Worm (Caenorhabditis elegans) whole organism, mixed stage, embryonic: ENCODE results near the gene dhrr-1.

Source experiments
- M03D4.4 ChIP-seq: sonication (generic microtip); optimal IDR thresholded peaks from 2 replicates; lab custom pipeline; 2017; ENCODE audit warnings: mild to moderate bottlenecking, missing genetic modification characterization, missing compliant biosample characterization
- bed-3 ChIP-seq: fragments of 200-800 bp; sonication (Bioruptor generic); optimal IDR thresholded peaks from 3 replicates; lab custom pipeline; 2018; ENCODE audit warnings: mild to moderate bottlenecking, missing genetic modification characterization, moderate library complexity, missing compliant biosample characterization
- blmp-1 ChIP-seq: fragments of 150-350 bp; optimal IDR thresholded peaks from 2 replicates; lab custom pipeline; 2014; ENCODE audit warnings: missing biosample characterization, missing genetic modification characterization
- ceh-39 ChIP-seq: fragments of 150-350 bp; optimal IDR thresholded peaks from 2 replicates; lab custom pipeline; 2014; ENCODE audit warnings: missing biosample characterization, missing genetic modification characterization
- ceh-43 ChIP-seq: fragments of 200-800 bp; sonication (Bioruptor generic); optimal IDR thresholded peaks from 2 replicates; lab custom pipeline; 2018; ENCODE audit warnings: mild to moderate bottlenecking, missing genetic modification characterization, moderate library complexity, missing compliant biosample characterization
- ceh-83 ChIP-seq: fragments of 200-800 bp; sonication (Bioruptor generic); optimal IDR thresholded peaks from 2 replicates; lab custom pipeline; 2018; ENCODE audit warnings: mild to moderate bottlenecking, missing genetic modification characterization, missing compliant biosample characterization
- ces-1 ChIP-seq: fragments of 150-350 bp; optimal IDR thresholded peaks from 2 replicates; lab custom pipeline; 2014; ENCODE audit warnings: missing biosample characterization, missing genetic modification reagents, missing genetic modification characterization
- cnd-1 ChIP-seq: fragments of 200-800 bp; sonication (Bioruptor generic); optimal IDR thresholded peaks from 2 replicates; lab custom pipeline; 2018; ENCODE audit warnings: mild to moderate bottlenecking, missing genetic modification characterization, missing compliant biosample characterization
- drap-1 ChIP-seq: fragments of 200-800 bp; sonication (Bioruptor generic); optimal IDR thresholded peaks from 3 replicates; lab custom pipeline; 2018; ENCODE audit warnings: mild to moderate bottlenecking, missing genetic modification characterization, missing compliant biosample characterization
- elt-1 ChIP-seq: sonication (generic microtip); optimal IDR thresholded peaks from 2 replicates; lab custom pipeline; 2017; ENCODE audit warnings: missing genetic modification characterization, mild to moderate bottlenecking, missing compliant biosample characterization, antibody characterized with exemption, moderate library complexity, borderline replicate concordance; ENCODE audit not compliant: insufficient read depth
- elt-3 ChIP-seq: fragments of 150-350 bp; optimal IDR thresholded peaks from 2 replicates; lab custom pipeline; 2014; ENCODE audit warnings: missing biosample characterization, missing genetic modification characterization
- flh-1 ChIP-seq: fragments of 200-800 bp; sonication (Bioruptor generic); optimal IDR thresholded peaks from 2 replicates; lab custom pipeline; 2018; ENCODE audit warnings: mild to moderate bottlenecking, missing genetic modification characterization, moderate library complexity, missing compliant biosample characterization
- ham-2 ChIP-seq: fragments of 200-800 bp; sonication (Bioruptor generic); optimal IDR thresholded peaks from 2 replicates; lab custom pipeline; 2018; ENCODE audit warnings: mild to moderate bottlenecking, missing genetic modification characterization, missing compliant biosample characterization
- hlh-1 ChIP-seq: fragments of 150-350 bp; optimal IDR thresholded peaks from 2 replicates; lab custom pipeline; 2014; ENCODE audit warnings: missing biosample characterization, missing genetic modification reagents, missing genetic modification characterization
- lin-13 ChIP-seq: fragments of 150-350 bp; optimal IDR thresholded peaks from 2 replicates; lab custom pipeline; 2014; ENCODE audit warnings: missing biosample characterization, missing genetic modification characterization
- lin-32 ChIP-seq: fragments of 200-800 bp; sonication (Bioruptor generic); optimal IDR thresholded peaks from 2 replicates; lab custom pipeline; 2018; ENCODE audit warnings: mild to moderate bottlenecking, missing genetic modification characterization, missing compliant biosample characterization
- lsy-2 ChIP-seq: fragments of 150-350 bp; optimal IDR thresholded peaks from 2 replicates; lab custom pipeline; 2014; ENCODE audit warnings: missing biosample characterization, missing genetic modification characterization
- mab-5 ChIP-seq: fragments of 150-350 bp; optimal IDR thresholded peaks from 2 replicates; lab custom pipeline; 2014; ENCODE audit warnings: missing biosample characterization, missing genetic modification characterization
- mep-1 ChIP-seq: fragments of 150-350 bp; optimal IDR thresholded peaks from 2 replicates; lab custom pipeline; 2017; ENCODE audit warnings: missing biosample characterization, missing genetic modification reagents, missing genetic modification characterization, inconsistent platforms
- mls-2 ChIP-seq: sonication (generic microtip); optimal IDR thresholded peaks from 2 replicates; lab custom pipeline; 2016; ENCODE audit warnings: mild to moderate bottlenecking, missing genetic modification characterization, moderate library complexity, missing compliant biosample characterization
- nhr-12 ChIP-seq: fragments of 150-350 bp; optimal IDR thresholded peaks from 2 replicates; lab custom pipeline; 2014; ENCODE audit warnings: missing biosample characterization, missing genetic modification characterization
- nhr-2 ChIP-seq: fragments of 150-350 bp; optimal IDR thresholded peaks from 2 replicates; lab custom pipeline; 2014; ENCODE audit warnings: missing biosample characterization, missing genetic modification characterization
- nhr-237 ChIP-seq: fragments of 150-350 bp; optimal IDR thresholded peaks from 2 replicates; lab custom pipeline; 2014; ENCODE audit warnings: missing biosample characterization, missing genetic modification characterization
- nhr-28 ChIP-seq: fragments of 150-350 bp; optimal IDR thresholded peaks from 2 replicates; lab custom pipeline; 2014; ENCODE audit warnings: missing biosample characterization, missing genetic modification characterization
- nhr-76 ChIP-seq: sonication (generic microtip); optimal IDR thresholded peaks from 2 replicates; lab custom pipeline; 2017; ENCODE audit warnings: missing biosample characterization, missing genetic modification characterization
- pha-4 ChIP-seq: fragments of 150-350 bp; optimal IDR thresholded peaks from 2 replicates; lab custom pipeline; 2018; ENCODE audit warnings: missing biosample characterization, missing genetic modification reagents, missing genetic modification characterization
- sem-2 ChIP-seq: fragments of 200-800 bp; sonication (Bioruptor generic); optimal IDR thresholded peaks from 2 replicates; lab custom pipeline; 2018; ENCODE audit warnings: mild to moderate bottlenecking, missing genetic modification characterization, missing compliant biosample characterization
- snpc-4 ChIP-seq: fragments of 150-350 bp; optimal IDR thresholded peaks from 2 replicates; lab custom pipeline; 2014; ENCODE audit warnings: missing biosample characterization, missing genetic modification characterization
- sptf-1 ChIP-seq: sonication (generic microtip); optimal IDR thresholded peaks from 2 replicates; lab custom pipeline; 2017; ENCODE audit warnings: mild to moderate bottlenecking, missing genetic modification characterization, moderate library complexity, missing compliant biosample characterization
- tbx-8 ChIP-seq: fragments of 200-800 bp; sonication (Bioruptor generic); optimal IDR thresholded peaks from 2 replicates; lab custom pipeline; 2018; ENCODE audit warnings: mild to moderate bottlenecking, missing genetic modification characterization, moderate library complexity, missing compliant biosample characterization
- unc-120 ChIP-seq: sonication (generic microtip); optimal IDR thresholded peaks from 2 replicates; lab custom pipeline; 2017; ENCODE audit warnings: missing genetic modification characterization, missing compliant biosample characterization; ENCODE audit not compliant: poor library complexity, severe bottlenecking
- unc-39 ChIP-seq: fragments of 150-350 bp; optimal IDR thresholded peaks from 2 replicates; lab custom pipeline; 2014; ENCODE audit warnings: missing biosample characterization, missing genetic modification characterization
- unc-62 ChIP-seq: fragments of 150-350 bp; optimal IDR thresholded peaks from 2 replicates; lab custom pipeline; 2014; ENCODE audit warnings: missing biosample characterization, missing genetic modification reagents, missing genetic modification characterization
- zip-8 ChIP-seq: fragments of 150-350 bp; optimal IDR thresholded peaks from 2 replicates; lab custom pipeline; 2014; ENCODE audit warnings: missing biosample characterization, missing genetic modification characterization
- ztf-11 ChIP-seq: fragments of 150-350 bp; optimal IDR thresholded peaks from 2 replicates; lab custom pipeline; 2014; ENCODE audit warnings: missing biosample characterization, missing genetic modification characterization

The dhrr-1 gene

DNA sequence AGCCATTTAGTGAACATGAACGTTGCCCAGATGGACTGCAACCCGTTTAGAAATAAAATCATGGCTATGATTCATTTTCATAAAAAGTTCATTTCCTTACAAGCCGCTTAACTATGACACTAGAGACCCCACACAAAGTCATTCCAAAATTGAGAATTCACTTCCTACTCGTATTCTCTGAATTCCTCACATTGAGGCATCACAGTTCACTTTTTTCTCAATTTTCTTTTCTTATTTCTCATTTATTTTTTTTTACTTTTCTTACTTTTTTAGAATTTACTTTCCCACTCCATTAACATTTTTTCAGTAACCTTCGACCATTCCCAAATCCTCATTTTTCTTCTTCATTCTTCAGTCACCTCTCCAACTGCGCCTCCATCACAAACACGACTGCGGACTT, at the start of gene dhrr-1:
dhrr-1 (plus strand) TSS at position 301 of the 400 bp plus-strand sequence.
- TF ChIP-seq mab-5 (tag; lab: Kevin White, UChicago) (no peak), drap-1 (GFP tag; lab: Kevin White, UChicago) (no peak), ces-1 (GFP tag; lab: Kevin White, UChicago) (no peak), nhr-12 (tag; lab: Kevin White, UChicago) (no peak), elt-1 (no peak), ceh-43 (GFP tag; lab: Kevin White, UChicago) (no peak)

ce11 chrIII:8894782-8895181, 49.7 kb upstream of the dhrr-1 start, which contains the start of gene asna-1:
Gene asna-1 (plus strand): TSS chrIII:8895082.
- no peak for TF ChIP-seq snpc-4
- TF ChIP-seq hlh-1 (tag; lab: Kevin White, UChicago), result no peak
- TF ChIP-seq unc-62 (GFP tag; lab: Kevin White, UChicago), result no peak
- no peak for TF ChIP-seq sem-2
- no peak for TF ChIP-seq nhr-237 (tag; lab: Kevin White, UChicago)
- no peak for TF ChIP-seq mab-5 (tag; lab: Kevin White, UChicago)
- TF ChIP-seq ztf-11 (tag; lab: Kevin White, UChicago), result no peak
- no peak for TF ChIP-seq M03D4.4
- no peak for TF ChIP-seq mls-2 (tag; lab: Kevin White, UChicago)
- no peak for TF ChIP-seq cnd-1 (tag; lab: Kevin White, UChicago)
- TF ChIP-seq lsy-2 (tag; lab: Kevin White, UChicago), result no peak

ce11 chrIII:8899767-8900166, 44.7 kb upstream of the dhrr-1 start:
- TF ChIP-seq ceh-39 (tag; lab: Kevin White, UChicago) (no peak), mep-1 (peak; percentile 69), ces-1 (GFP tag; lab: Kevin White, UChicago) (peak; percentile 53), lsy-2 (tag; lab: Kevin White, UChicago) (peak; percentile 17)

DNA sequence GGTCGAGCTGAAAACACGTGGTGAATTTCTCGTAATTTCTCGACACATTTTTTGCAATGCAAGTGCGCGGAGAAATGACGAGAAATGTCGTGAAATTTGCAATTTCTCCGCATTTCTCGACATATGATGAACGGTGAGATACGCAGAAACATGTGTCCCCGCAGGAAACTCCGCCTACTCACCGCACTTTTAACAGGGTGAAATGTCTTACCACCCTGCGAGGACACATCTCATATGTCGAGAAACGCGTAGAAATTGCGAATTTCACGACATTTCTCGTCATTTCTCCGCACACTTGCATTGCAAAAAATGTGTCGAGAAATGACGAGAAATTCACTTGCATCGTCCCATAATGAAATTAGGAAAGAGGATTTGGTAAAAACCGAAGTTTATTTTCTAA, 43.4 kb upstream of the dhrr-1 start:
- TF ChIP-seq ceh-39 (tag; lab: Kevin White, UChicago) (peak; percentile 0), lin-13 (tag; lab: Kevin White, UChicago) (peak; percentile 56), cnd-1 (tag; lab: Kevin White, UChicago) (peak; percentile 73)

DNA sequence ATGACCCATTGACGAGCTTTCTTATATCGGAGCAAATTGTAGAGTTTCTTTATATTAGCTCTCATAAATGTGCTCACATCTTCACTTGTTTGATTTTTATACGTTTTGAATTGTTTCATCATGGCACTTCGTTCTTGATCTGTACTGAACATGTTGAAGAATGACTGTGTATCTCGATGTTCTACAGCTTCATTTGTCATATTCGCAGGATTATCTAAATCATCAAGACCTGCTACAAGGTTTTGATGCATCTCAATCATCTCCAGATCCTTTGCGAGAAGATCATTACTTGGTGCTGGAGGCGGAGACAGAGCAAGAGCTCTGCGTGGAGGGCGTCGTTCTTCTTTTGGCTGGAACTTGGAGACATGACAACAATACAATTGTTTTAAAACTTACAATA, 41.2 kb upstream of the dhrr-1 start:
- TF ChIP-seq ceh-39 (tag; lab: Kevin White, UChicago), result no peak
- TF ChIP-seq nhr-76 (tag; lab: Kevin White, UChicago), result no peak
- no peak for TF ChIP-seq hlh-1 (tag; lab: Kevin White, UChicago)
- TF ChIP-seq sptf-1 (tag; lab: Kevin White, UChicago), result no peak
- no peak for TF ChIP-seq unc-62 (GFP tag; lab: Kevin White, UChicago)
- no peak for TF ChIP-seq lin-13 (tag; lab: Kevin White, UChicago)
- no peak for TF ChIP-seq pha-4 (tag; lab: Kevin White, UChicago)
- TF ChIP-seq cnd-1 (tag; lab: Kevin White, UChicago), result no peak

DNA sequence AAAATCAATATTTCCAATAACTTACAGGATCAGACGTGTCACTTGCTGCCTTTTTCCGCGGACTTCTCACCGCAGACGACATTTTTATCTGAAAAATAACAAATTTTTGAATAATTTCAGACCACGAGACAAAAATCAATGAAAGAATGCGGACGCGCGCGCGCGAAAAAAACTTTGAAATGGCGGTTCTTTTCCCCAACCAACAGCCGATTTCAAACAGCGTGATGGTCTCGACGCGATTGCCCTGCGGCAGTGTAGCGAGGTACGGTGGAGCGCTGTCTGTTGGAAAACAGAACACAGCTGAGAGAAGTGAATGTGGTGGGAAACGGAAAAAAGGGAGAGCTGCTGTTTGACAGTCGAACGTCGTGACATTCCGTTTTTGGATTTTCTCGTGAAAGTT, 40.4 kb upstream of the dhrr-1 start, which contains the start of gene lin-9:
lin-9 (minus strand) TSS at position 88 of the 400 bp plus-strand sequence.
- TF ChIP-seq ceh-83, result no peak
- peak; percentile 62 for TF ChIP-seq elt-3 (tag; lab: Kevin White, UChicago)
- TF ChIP-seq sptf-1 (tag; lab: Kevin White, UChicago), result peak; percentile 76
- no peak for TF ChIP-seq nhr-76 (tag; lab: Kevin White, UChicago)
- TF ChIP-seq M03D4.4, result peak; percentile 26
- peak; percentile 88 for TF ChIP-seq nhr-237 (tag; lab: Kevin White, UChicago)
- no peak for TF ChIP-seq nhr-28 (tag; lab: Kevin White, UChicago)
- TF ChIP-seq mab-5 (tag; lab: Kevin White, UChicago), result no peak
- no peak for TF ChIP-seq nhr-2
- no peak for TF ChIP-seq snpc-4
- peak; percentile 61 for TF ChIP-seq unc-62 (GFP tag; lab: Kevin White, UChicago)
- TF ChIP-seq hlh-1 (tag; lab: Kevin White, UChicago), result peak; percentile 72
- peak; percentile 43 for TF ChIP-seq blmp-1 (tag; lab: Kevin White, UChicago)
- TF ChIP-seq drap-1 (GFP tag; lab: Kevin White, UChicago), result peak; percentile 67
- no peak for TF ChIP-seq unc-39 (tag; lab: Kevin White, UChicago)
- no peak for TF ChIP-seq ceh-43 (GFP tag; lab: Kevin White, UChicago)
- peak; percentile 77 for TF ChIP-seq ceh-39 (tag; lab: Kevin White, UChicago)
- peak; percentile 89 for TF ChIP-seq lin-13 (tag; lab: Kevin White, UChicago)
- TF ChIP-seq lsy-2 (tag; lab: Kevin White, UChicago), result peak; percentile 99
- TF ChIP-seq tbx-8 (GFP tag; lab: Kevin White, UChicago), result no peak
- peak; percentile 33 for TF ChIP-seq cnd-1 (tag; lab: Kevin White, UChicago)
- TF ChIP-seq bed-3, result no peak
- TF ChIP-seq lin-32 (GFP tag; lab: Kevin White, UChicago), result no peak
- TF ChIP-seq ces-1 (GFP tag; lab: Kevin White, UChicago), result peak; percentile 60
- TF ChIP-seq elt-1, result no peak
- TF ChIP-seq mep-1, result peak; percentile 89
- peak; percentile 24 for TF ChIP-seq unc-120 (tag; lab: Kevin White, UChicago)
- TF ChIP-seq mls-2 (tag; lab: Kevin White, UChicago), result peak; percentile 14
- TF ChIP-seq ham-2 (GFP tag; lab: Kevin White, UChicago), result peak; percentile 29
- peak; percentile 11 for TF ChIP-seq ztf-11 (tag; lab: Kevin White, UChicago)
- no peak for TF ChIP-seq nhr-12 (tag; lab: Kevin White, UChicago)
- peak; percentile 93 for TF ChIP-seq pha-4 (tag; lab: Kevin White, UChicago)
- TF ChIP-seq flh-1 (GFP tag; lab: Kevin White, UChicago), result no peak
- TF ChIP-seq zip-8 (tag; lab: Kevin White, UChicago), result no peak
- no peak for TF ChIP-seq sem-2
